Worm (Caenorhabditis elegans): ENCODE measurements around the gene pcdr-1.
A peak's percentile ranks its signal among the peaks of the same experiment; 100 is the strongest.

The pcdr-1 gene

ce11 chrX:15626119-15626850 lies 40.3 kb upstream of the pcdr-1 start:
- peak; percentile 12 for TF ChIP-seq nhr-43 (tag; optimal IDR thresholded peaks at IDR 0.05; ENCODE audit: poor library complexity, severe bottlenecking)
- peak; percentile 36 for TF ChIP-seq nhr-25 (tag; optimal IDR thresholded peaks at IDR 0.05)
- peak; percentile 48 for TF ChIP-seq unc-62 (GFP tag; optimal IDR thresholded peaks at IDR 0.05)
- no peak for TF ChIP-seq nhr-12 (tag; optimal IDR thresholded peaks at IDR 0.05)
- no peak for TF ChIP-seq ama-1 (optimal IDR thresholded peaks at IDR 0.05)
- no peak for TF ChIP-seq aly-2 (tag; optimal IDR thresholded peaks at IDR 0.05)
- peak; percentile 38 for TF ChIP-seq nhr-23 (tag; optimal IDR thresholded peaks at IDR 0.05)

- TF ChIP-seq nhr-237 (tag; optimal IDR thresholded peaks at IDR 0.05) (no peak), ZK546.5 (tag; optimal IDR thresholded peaks at IDR 0.05) (no peak), elt-3 (tag; optimal IDR thresholded peaks at IDR 0.05) (no peak), fos-1 (tag; optimal IDR thresholded peaks at IDR 0.05) (no peak), ceh-9 (tag; optimal IDR thresholded peaks at IDR 0.05) (no peak), aly-2 (tag; optimal IDR thresholded peaks at IDR 0.05) (no peak), lin-39 (tag; optimal IDR thresholded peaks at IDR 0.05) (peak; percentile 36)
Observed at ce11 chrX:15627814-15628213, 38.7 kb upstream of the pcdr-1 start.

ce11 chrX:15628945-15629344 lies 37.6 kb upstream of the pcdr-1 start:
- TF ChIP-seq nhr-43 (tag; optimal IDR thresholded peaks at IDR 0.05; ENCODE audit: poor library complexity, severe bottlenecking) = no peak
- no peak for TF ChIP-seq egl-27 (tag; optimal IDR thresholded peaks at IDR 0.05)
- no peak for TF ChIP-seq nhr-76 (tag; optimal IDR thresholded peaks at IDR 0.05)
- TF ChIP-seq lin-15B (tag; optimal IDR thresholded peaks at IDR 0.05) = no peak
- no peak for TF ChIP-seq sea-2 (GFP tag; optimal IDR thresholded peaks at IDR 0.05)
- no peak for TF ChIP-seq nhr-25 (tag; optimal IDR thresholded peaks at IDR 0.05)
- TF ChIP-seq snpc-4 (tag; optimal IDR thresholded peaks at IDR 0.05) = no peak
- TF ChIP-seq tbx-2 (tag; optimal IDR thresholded peaks at IDR 0.05) = no peak
- no peak for TF ChIP-seq ama-1 (optimal IDR thresholded peaks at IDR 0.05)
- TF ChIP-seq mdl-1 (tag; optimal IDR thresholded peaks at IDR 0.05) = no peak
- no peak for TF ChIP-seq elt-1 (tag; optimal IDR thresholded peaks at IDR 0.05)
- TF ChIP-seq R02D3.7 (tag; optimal IDR thresholded peaks at IDR 0.05) = no peak
- no peak for TF ChIP-seq elt-3 (tag; optimal IDR thresholded peaks at IDR 0.05)
- no peak for TF ChIP-seq fkh-2 (tag; optimal IDR thresholded peaks at IDR 0.05)
- TF ChIP-seq eor-1 (tag; optimal IDR thresholded peaks at IDR 0.05) = no peak
- no peak for TF ChIP-seq nhr-12 (tag; optimal IDR thresholded peaks at IDR 0.05)

- TF ChIP-seq mml-1 (tag; optimal IDR thresholded peaks at IDR 0.05) = no peak
- no peak for TF ChIP-seq ceh-16 (tag; optimal IDR thresholded peaks at IDR 0.05)
- TF ChIP-seq nhr-28 (tag; optimal IDR thresholded peaks at IDR 0.05) = no peak
- TF ChIP-seq ceh-82 (tag; optimal IDR thresholded peaks at IDR 0.05) = no peak
- TF ChIP-seq nfya-1 (tag; optimal IDR thresholded peaks at IDR 0.05; ENCODE audit: insufficient read depth) = peak; percentile 18
- TF ChIP-seq R02D3.7 (tag; optimal IDR thresholded peaks at IDR 0.05) = no peak
- TF ChIP-seq nhr-237 (tag; optimal IDR thresholded peaks at IDR 0.05) = no peak
- peak; percentile 16 for TF ChIP-seq pqm-1 (tag; optimal IDR thresholded peaks at IDR 0.05)
- peak; percentile 60 for TF ChIP-seq elt-2 (tag; optimal IDR thresholded peaks at IDR 0.05)
- no peak for TF ChIP-seq sea-2 (GFP tag; optimal IDR thresholded peaks at IDR 0.05)
- no peak for TF ChIP-seq unc-62 (GFP tag; optimal IDR thresholded peaks at IDR 0.05)
- no peak for TF ChIP-seq nhr-77 (tag; optimal IDR thresholded peaks at IDR 0.05)
- TF ChIP-seq nhr-12 (tag; optimal IDR thresholded peaks at IDR 0.05) = no peak
- no peak for TF ChIP-seq ama-1 (optimal IDR thresholded peaks at IDR 0.05)
Observed at ce11 chrX:15629615-15630014, 36.9 kb upstream of the pcdr-1 start.

- TF ChIP-seq elt-2 (tag; optimal IDR thresholded peaks at IDR 0.05) (no peak), eor-1 (tag; optimal IDR thresholded peaks at IDR 0.05) (peak in 1 of 2 experiments; percentile 42)
Observed at ce11 chrX:15630340-15630739, 36.2 kb upstream of the pcdr-1 start, which contains the start of gene K09E9.4. Gene K09E9.4, minus strand, starts transcription at chrX:15630440.

- TF ChIP-seq ama-1 (optimal IDR thresholded peaks at IDR 0.05) = peak; percentile 7
- TF ChIP-seq egl-27 (tag; optimal IDR thresholded peaks at IDR 0.05) = no peak
- no peak for TF ChIP-seq R02D3.7 (tag; optimal IDR thresholded peaks at IDR 0.05)
- TF ChIP-seq nhr-25 (tag; optimal IDR thresholded peaks at IDR 0.05) = peak; percentile 37
- peak; percentile 70 for TF ChIP-seq nfya-1 (tag; optimal IDR thresholded peaks at IDR 0.05; ENCODE audit: insufficient read depth)
- TF ChIP-seq hmg-11 (tag; optimal IDR thresholded peaks at IDR 0.05) = peak; percentile 75
- peak; percentile 31 for TF ChIP-seq nhr-23 (tag; optimal IDR thresholded peaks at IDR 0.05)
- peak; percentile 85 for TF ChIP-seq lin-39 (tag; optimal IDR thresholded peaks at IDR 0.05)
- TF ChIP-seq fkh-10 (GFP tag; optimal IDR thresholded peaks at IDR 0.05) = peak; percentile 33
- peak; percentile 56 for TF ChIP-seq snpc-4 (tag; optimal IDR thresholded peaks at IDR 0.05)
- TF ChIP-seq pqm-1 (tag; optimal IDR thresholded peaks at IDR 0.05) = no peak
Observed at ce11 chrX:15630790-15631204, 35.8 kb upstream of the pcdr-1 start.

All from whole organism, L3 larva.